Worm (Caenorhabditis elegans) whole organism, mixed stage, embryonic: Measurements from ENCODE around the gene F54D8.6.
A peak's percentile ranks its signal among the peaks of the same experiment; 100 is the strongest.

Experiments
- M03D4.4 ChIP-seq: sonication (generic microtip); optimal IDR thresholded peaks from 2 replicates; lab custom pipeline; 2017; ENCODE audit warnings: mild to moderate bottlenecking, missing genetic modification characterization, missing compliant biosample characterization
- bed-3 ChIP-seq: fragments of 200-800 bp; sonication (Bioruptor generic); optimal IDR thresholded peaks from 3 replicates; lab custom pipeline; 2018; ENCODE audit warnings: mild to moderate bottlenecking, missing genetic modification characterization, moderate library complexity, missing compliant biosample characterization
- blmp-1 ChIP-seq: fragments of 150-350 bp; optimal IDR thresholded peaks from 2 replicates; lab custom pipeline; 2014; ENCODE audit warnings: missing biosample characterization, missing genetic modification characterization
- ceh-39 ChIP-seq: fragments of 150-350 bp; optimal IDR thresholded peaks from 2 replicates; lab custom pipeline; 2014; ENCODE audit warnings: missing biosample characterization, missing genetic modification characterization
- ceh-83 ChIP-seq: fragments of 200-800 bp; sonication (Bioruptor generic); optimal IDR thresholded peaks from 2 replicates; lab custom pipeline; 2018; ENCODE audit warnings: mild to moderate bottlenecking, missing genetic modification characterization, missing compliant biosample characterization
- ces-1 ChIP-seq: fragments of 150-350 bp; optimal IDR thresholded peaks from 2 replicates; lab custom pipeline; 2014; ENCODE audit warnings: missing biosample characterization, missing genetic modification reagents, missing genetic modification characterization
- cnd-1 ChIP-seq: fragments of 200-800 bp; sonication (Bioruptor generic); optimal IDR thresholded peaks from 2 replicates; lab custom pipeline; 2018; ENCODE audit warnings: mild to moderate bottlenecking, missing genetic modification characterization, missing compliant biosample characterization
- drap-1 ChIP-seq: fragments of 200-800 bp; sonication (Bioruptor generic); optimal IDR thresholded peaks from 3 replicates; lab custom pipeline; 2018; ENCODE audit warnings: mild to moderate bottlenecking, missing genetic modification characterization, missing compliant biosample characterization
- elt-1 ChIP-seq: sonication (generic microtip); optimal IDR thresholded peaks from 2 replicates; lab custom pipeline; 2017; ENCODE audit warnings: missing genetic modification characterization, mild to moderate bottlenecking, missing compliant biosample characterization, antibody characterized with exemption, moderate library complexity, borderline replicate concordance; ENCODE audit not compliant: insufficient read depth
- elt-3 ChIP-seq: fragments of 150-350 bp; optimal IDR thresholded peaks from 2 replicates; lab custom pipeline; 2014; ENCODE audit warnings: missing biosample characterization, missing genetic modification characterization
- flh-1 ChIP-seq: fragments of 200-800 bp; sonication (Bioruptor generic); optimal IDR thresholded peaks from 2 replicates; lab custom pipeline; 2018; ENCODE audit warnings: mild to moderate bottlenecking, missing genetic modification characterization, moderate library complexity, missing compliant biosample characterization
- ham-2 ChIP-seq: fragments of 200-800 bp; sonication (Bioruptor generic); optimal IDR thresholded peaks from 2 replicates; lab custom pipeline; 2018; ENCODE audit warnings: mild to moderate bottlenecking, missing genetic modification characterization, missing compliant biosample characterization
- hlh-1 ChIP-seq: fragments of 150-350 bp; optimal IDR thresholded peaks from 2 replicates; lab custom pipeline; 2014; ENCODE audit warnings: missing biosample characterization, missing genetic modification reagents, missing genetic modification characterization
- lin-13 ChIP-seq: fragments of 150-350 bp; optimal IDR thresholded peaks from 2 replicates; lab custom pipeline; 2014; ENCODE audit warnings: missing biosample characterization, missing genetic modification characterization
- lin-32 ChIP-seq: fragments of 200-800 bp; sonication (Bioruptor generic); optimal IDR thresholded peaks from 2 replicates; lab custom pipeline; 2018; ENCODE audit warnings: mild to moderate bottlenecking, missing genetic modification characterization, missing compliant biosample characterization
- lsy-2 ChIP-seq: fragments of 150-350 bp; optimal IDR thresholded peaks from 2 replicates; lab custom pipeline; 2014; ENCODE audit warnings: missing biosample characterization, missing genetic modification characterization
- mab-5 ChIP-seq: fragments of 150-350 bp; optimal IDR thresholded peaks from 2 replicates; lab custom pipeline; 2014; ENCODE audit warnings: missing biosample characterization, missing genetic modification characterization
- mls-2 ChIP-seq: sonication (generic microtip); optimal IDR thresholded peaks from 2 replicates; lab custom pipeline; 2016; ENCODE audit warnings: mild to moderate bottlenecking, missing genetic modification characterization, moderate library complexity, missing compliant biosample characterization
- nhr-2 ChIP-seq: fragments of 150-350 bp; optimal IDR thresholded peaks from 2 replicates; lab custom pipeline; 2014; ENCODE audit warnings: missing biosample characterization, missing genetic modification characterization
- nhr-237 ChIP-seq: fragments of 150-350 bp; optimal IDR thresholded peaks from 2 replicates; lab custom pipeline; 2014; ENCODE audit warnings: missing biosample characterization, missing genetic modification characterization
- nhr-28 ChIP-seq: fragments of 150-350 bp; optimal IDR thresholded peaks from 2 replicates; lab custom pipeline; 2014; ENCODE audit warnings: missing biosample characterization, missing genetic modification characterization
- nhr-76 ChIP-seq: sonication (generic microtip); optimal IDR thresholded peaks from 2 replicates; lab custom pipeline; 2017; ENCODE audit warnings: missing biosample characterization, missing genetic modification characterization
- pha-4 ChIP-seq: fragments of 150-350 bp; optimal IDR thresholded peaks from 2 replicates; lab custom pipeline; 2018; ENCODE audit warnings: missing biosample characterization, missing genetic modification reagents, missing genetic modification characterization
- snpc-4 ChIP-seq: fragments of 150-350 bp; optimal IDR thresholded peaks from 2 replicates; lab custom pipeline; 2014; ENCODE audit warnings: missing biosample characterization, missing genetic modification characterization
- sptf-1 ChIP-seq: sonication (generic microtip); optimal IDR thresholded peaks from 2 replicates; lab custom pipeline; 2017; ENCODE audit warnings: mild to moderate bottlenecking, missing genetic modification characterization, moderate library complexity, missing compliant biosample characterization
- tbx-8 ChIP-seq: fragments of 200-800 bp; sonication (Bioruptor generic); optimal IDR thresholded peaks from 2 replicates; lab custom pipeline; 2018; ENCODE audit warnings: mild to moderate bottlenecking, missing genetic modification characterization, moderate library complexity, missing compliant biosample characterization
- unc-120 ChIP-seq: sonication (generic microtip); optimal IDR thresholded peaks from 2 replicates; lab custom pipeline; 2017; ENCODE audit warnings: missing genetic modification characterization, missing compliant biosample characterization; ENCODE audit not compliant: poor library complexity, severe bottlenecking
- unc-39 ChIP-seq: fragments of 150-350 bp; optimal IDR thresholded peaks from 2 replicates; lab custom pipeline; 2014; ENCODE audit warnings: missing biosample characterization, missing genetic modification characterization
- unc-62 ChIP-seq: fragments of 150-350 bp; optimal IDR thresholded peaks from 2 replicates; lab custom pipeline; 2014; ENCODE audit warnings: missing biosample characterization, missing genetic modification reagents, missing genetic modification characterization
- zip-8 ChIP-seq: fragments of 150-350 bp; optimal IDR thresholded peaks from 2 replicates; lab custom pipeline; 2014; ENCODE audit warnings: missing biosample characterization, missing genetic modification characterization
- ztf-11 ChIP-seq: fragments of 150-350 bp; optimal IDR thresholded peaks from 2 replicates; lab custom pipeline; 2014; ENCODE audit warnings: missing biosample characterization, missing genetic modification characterization

Gene F54D8.6

DNA sequence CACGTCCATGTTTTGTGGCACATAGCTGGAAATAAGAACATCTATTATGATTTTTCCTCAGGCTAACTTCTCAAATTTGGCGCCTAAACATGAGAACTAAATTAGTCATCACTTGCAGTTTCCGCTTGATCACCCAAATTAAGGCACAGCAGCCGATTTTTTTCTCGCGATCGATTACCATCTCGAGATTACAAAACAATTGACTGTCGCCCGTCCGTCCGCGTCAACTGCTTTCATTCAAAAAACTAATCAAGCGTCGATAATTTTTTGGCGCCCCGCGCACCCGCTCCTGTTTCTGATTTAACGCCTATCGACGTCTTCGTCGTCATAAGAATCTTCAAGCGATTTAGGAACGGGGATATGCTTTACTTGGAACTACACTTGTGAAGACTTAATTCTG lies 34.9 kb downstream of the F54D8.6 start:
- TF ChIP-seq nhr-237 (tag; lab: Kevin White, UChicago): no peak
- no peak for TF ChIP-seq lsy-2 (tag; lab: Kevin White, UChicago)
- TF ChIP-seq snpc-4 (tag; lab: Kevin White, UChicago): no peak
- no peak for TF ChIP-seq lin-32 (GFP tag; lab: Kevin White, UChicago)
- TF ChIP-seq mab-5 (tag; lab: Kevin White, UChicago): no peak
- TF ChIP-seq drap-1 (GFP tag; lab: Kevin White, UChicago): no peak
- TF ChIP-seq ztf-11 (tag; lab: Kevin White, UChicago): no peak
- TF ChIP-seq ces-1 (GFP tag; lab: Kevin White, UChicago): no peak
- no peak for TF ChIP-seq elt-3
- TF ChIP-seq blmp-1 (tag; lab: Kevin White, UChicago): no peak
- no peak for TF ChIP-seq pha-4
- no peak for TF ChIP-seq ham-2 (GFP tag; lab: Kevin White, UChicago)
- TF ChIP-seq elt-1 (tag; lab: Kevin White, UChicago): no peak

DNA sequence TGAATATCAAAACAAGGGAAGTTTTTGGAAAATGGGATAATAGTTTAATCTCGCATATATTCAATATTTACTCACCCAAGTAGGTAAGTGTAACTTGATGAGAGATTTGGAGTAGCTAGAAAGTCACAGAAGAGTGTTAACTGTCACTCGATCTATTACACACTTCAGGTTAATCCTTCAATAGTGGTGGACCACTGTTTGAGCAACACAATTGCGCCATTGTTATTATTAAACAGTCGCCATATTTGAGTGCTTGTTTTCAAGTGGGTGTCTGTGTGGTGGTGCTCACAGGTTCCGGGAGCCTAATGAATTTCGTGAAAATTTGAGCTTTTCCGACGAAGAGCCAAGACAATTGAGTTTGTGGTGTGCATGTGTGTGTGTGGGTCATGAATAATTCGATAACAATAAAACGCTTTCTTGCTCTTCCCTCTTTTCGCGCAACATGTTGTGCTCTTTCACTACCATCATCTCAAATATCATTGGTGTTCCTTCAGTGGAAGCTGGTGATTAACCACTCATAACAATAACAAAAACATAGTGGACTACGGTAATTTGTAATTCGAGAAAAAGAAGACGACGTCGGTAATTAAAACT lies 36.3 kb downstream of the F54D8.6 start:
- TF ChIP-seq nhr-237 (tag; lab: Kevin White, UChicago) (no peak), ceh-83 (no peak), elt-3 (no peak), ceh-39 (tag; lab: Kevin White, UChicago) (no peak), nhr-2 (tag; lab: Kevin White, UChicago) (peak; percentile 52), elt-1 (tag; lab: Kevin White, UChicago) (no peak), zip-8 (no peak), lin-32 (GFP tag; lab: Kevin White, UChicago) (no peak), flh-1 (no peak), nhr-76 (no peak), nhr-28 (tag; lab: Kevin White, UChicago) (no peak), lsy-2 (tag; lab: Kevin White, UChicago) (no peak), unc-120 (tag; lab: Kevin White, UChicago) (no peak), mls-2 (tag; lab: Kevin White, UChicago) (no peak), unc-62 (GFP tag; lab: Kevin White, UChicago) (no peak), hlh-1 (no peak), ces-1 (GFP tag; lab: Kevin White, UChicago) (peak; percentile 89)
- TF ChIP-seq, all 35 proteins: peak for 2

DNA sequence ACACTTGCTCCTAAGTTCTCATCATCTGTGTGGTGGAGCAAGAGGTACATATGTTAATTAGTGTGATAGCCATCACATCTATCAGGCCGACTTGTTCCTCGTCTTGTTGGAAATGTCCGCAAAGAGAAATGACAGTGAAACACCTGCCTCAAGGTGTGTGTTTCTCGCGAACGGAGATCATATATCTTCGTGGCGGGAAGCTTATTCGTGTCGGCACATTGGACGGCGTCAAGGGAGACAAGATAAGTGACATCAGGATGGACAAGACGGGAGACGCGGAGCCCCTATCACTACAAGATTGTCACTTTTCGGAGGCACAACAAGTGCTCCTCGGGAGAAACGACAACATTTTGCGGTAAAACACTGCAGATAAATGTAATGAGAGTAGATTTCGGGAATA lies 37.0 kb downstream of the F54D8.6 start:
- TF ChIP-seq M03D4.4 (tag; lab: Kevin White, UChicago): no peak
- peak; percentile 20 for TF ChIP-seq unc-120 (tag; lab: Kevin White, UChicago)
- TF ChIP-seq tbx-8 (GFP tag; lab: Kevin White, UChicago): no peak
- TF ChIP-seq lin-13 (tag; lab: Kevin White, UChicago): no peak
- peak; percentile 80 for TF ChIP-seq unc-62 (GFP tag; lab: Kevin White, UChicago)
- no peak for TF ChIP-seq ceh-39 (tag; lab: Kevin White, UChicago)
- TF ChIP-seq hlh-1: peak; percentile 66

DNA sequence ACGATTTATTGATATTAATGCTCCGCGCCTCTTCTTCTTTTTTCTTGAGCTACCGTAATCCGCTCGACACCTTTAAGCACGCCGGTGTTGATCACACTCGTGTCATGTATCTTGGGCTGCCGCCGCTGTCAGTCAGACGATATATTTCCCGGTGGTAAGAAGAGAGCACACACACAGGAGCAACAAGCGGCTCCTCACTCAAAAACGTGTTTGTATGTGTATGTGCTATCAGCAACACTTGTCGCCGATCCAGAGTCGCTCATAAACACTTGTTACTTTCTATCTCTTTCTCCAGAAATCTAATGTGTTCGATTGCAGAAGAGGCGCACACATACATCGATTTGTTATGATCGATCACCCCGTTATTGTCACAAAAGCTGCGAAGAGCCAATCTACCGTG lies 37.8 kb downstream of the F54D8.6 start:
- peak; percentile 49 for TF ChIP-seq unc-62 (GFP tag; lab: Kevin White, UChicago)
- TF ChIP-seq nhr-28 (tag; lab: Kevin White, UChicago): no peak
- no peak for TF ChIP-seq snpc-4 (tag; lab: Kevin White, UChicago)
- TF ChIP-seq hlh-1: peak; percentile 66
- TF ChIP-seq, all 35 proteins: peak for 2

DNA sequence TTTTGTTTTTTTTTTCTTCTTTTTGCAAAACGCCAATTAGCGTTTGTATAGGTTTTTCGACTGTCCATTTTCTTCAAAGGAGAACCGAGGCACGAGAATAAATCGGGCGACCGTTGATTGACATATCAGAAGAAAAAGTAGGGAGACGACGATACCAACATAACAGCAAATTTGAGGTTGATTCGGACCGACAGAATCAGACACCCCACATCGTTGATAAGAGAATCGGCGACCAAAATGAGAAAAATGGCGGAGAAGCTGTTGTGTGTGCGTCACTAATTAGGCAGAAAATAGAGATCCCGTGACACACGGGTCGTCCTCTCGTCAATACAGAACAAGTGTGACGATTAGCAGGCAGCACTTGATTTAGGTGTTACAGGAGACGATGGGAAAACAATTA lies 39.1 kb downstream of the F54D8.6 start:
- no peak for TF ChIP-seq unc-62 (GFP tag; lab: Kevin White, UChicago)
- TF ChIP-seq tbx-8 (GFP tag; lab: Kevin White, UChicago): no peak
- TF ChIP-seq hlh-1: no peak
- TF ChIP-seq ham-2 (GFP tag; lab: Kevin White, UChicago): no peak
- no peak for TF ChIP-seq ces-1 (GFP tag; lab: Kevin White, UChicago)
- no peak for TF ChIP-seq nhr-76
- TF ChIP-seq elt-3: no peak
- no peak for TF ChIP-seq unc-120 (tag; lab: Kevin White, UChicago)
- TF ChIP-seq nhr-237 (tag; lab: Kevin White, UChicago): no peak
- TF ChIP-seq bed-3 (GFP tag; lab: Kevin White, UChicago): no peak
- TF ChIP-seq cnd-1 (tag; lab: Kevin White, UChicago): no peak
- TF ChIP-seq sptf-1 (tag; lab: Kevin White, UChicago): no peak
- TF ChIP-seq ztf-11 (tag; lab: Kevin White, UChicago): no peak
- no peak for TF ChIP-seq pha-4
- TF ChIP-seq ceh-39 (tag; lab: Kevin White, UChicago): no peak
- no peak for TF ChIP-seq unc-39 (tag; lab: Kevin White, UChicago)
